Worm (Caenorhabditis elegans): ENCODE data around the gene daf-3.

DNA sequence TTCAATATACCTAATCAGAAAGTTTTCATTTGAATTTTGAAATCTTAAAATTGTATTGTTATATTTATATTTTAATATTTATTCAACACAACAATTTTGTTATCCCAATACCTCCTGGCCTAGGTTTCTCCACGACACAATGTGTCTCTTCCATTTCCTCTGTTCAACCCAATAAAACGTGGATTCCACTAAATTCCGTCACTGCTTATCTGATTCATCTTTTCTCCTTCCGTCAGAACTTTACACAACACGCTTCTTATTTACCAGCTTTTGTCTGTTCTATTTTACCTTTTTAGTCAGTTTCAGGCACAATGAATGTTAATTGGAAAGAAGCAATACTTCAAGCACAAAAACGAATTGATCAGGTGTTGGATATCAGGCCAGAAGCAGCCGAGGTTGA, 9.2 kb upstream of the daf-3 start, which contains the start of gene F39H12.1:
- no peak for TF ChIP-seq skn-1 (tag; optimal IDR thresholded peaks at IDR 0.05)
- TF ChIP-seq fkh-10 (GFP tag; optimal IDR thresholded peaks at IDR 0.05): no peak
- no peak for TF ChIP-seq nhr-11 (tag; optimal IDR thresholded peaks at IDR 0.05)
- TF ChIP-seq ceh-62 (tag; optimal IDR thresholded peaks at IDR 0.05): no peak
- TF ChIP-seq nhr-102 (tag; optimal IDR thresholded peaks at IDR 0.05): no peak
- TF ChIP-seq spr-1 (tag; optimal IDR thresholded peaks at IDR 0.05): no peak
- no peak for TF ChIP-seq ceh-82 (tag; optimal IDR thresholded peaks at IDR 0.05)
- TF ChIP-seq aly-2 (tag; optimal IDR thresholded peaks at IDR 0.05): no peak
- no peak for TF ChIP-seq jun-1 (tag; optimal IDR thresholded peaks at IDR 0.05)
- no peak for TF ChIP-seq hlh-11 (tag; optimal IDR thresholded peaks at IDR 0.05)
- no peak for TF ChIP-seq egl-27 (tag; optimal IDR thresholded peaks at IDR 0.05)
- TF ChIP-seq nhr-237 (tag; optimal IDR thresholded peaks at IDR 0.05): no peak
- no peak for TF ChIP-seq pha-4 (GFP tag; IDR thresholded peaks at IDR 0.05)
- TF ChIP-seq pha-4 (tag; optimal IDR thresholded peaks at IDR 0.05): no peak

Data from whole organism, L4 larva.